Worm (Caenorhabditis elegans) whole organism, L2 larva: ENCODE results near the gene F43G6.17.

Source experiments
- aly-2 ChIP-seq: fragments of 150-350 bp; optimal IDR thresholded peaks from 2 replicates; lab custom pipeline; 2014; ENCODE audit warnings: missing biosample characterization, missing genetic modification characterization
- mdl-1 ChIP-seq, 2 experiments: fragments of 150-350 bp in 1 of 2; sonication (generic microtip) in 1 of 2; optimal IDR thresholded peaks; 2 replicates each; lab custom pipeline; 2017; ENCODE audit warnings: missing biosample characterization in 2 of 2, missing genetic modification characterization in 2 of 2
- skn-1 ChIP-seq: sonication (generic microtip); optimal IDR thresholded peaks from 2 replicates; lab custom pipeline; 2017; ENCODE audit warnings: missing biosample characterization, missing genetic modification characterization

ce11 chrII:11819824-11820223 is 17.3 kb downstream of the F43G6.17 start, which contains the start of gene Y6D1A.2:
- TF ChIP-seq aly-2 (tag; lab: Kevin White, UChicago) (no peak), skn-1 (tag; lab: Kevin White, UChicago) (no peak), mdl-1 (tag; optimal IDR thresholded peaks at IDR 0.05; lab: Kevin White, UChicago) (no peak)
